Fruit fly (Drosophila melanogaster): ENCODE results near the gene CG15160.

- TF ChIP-seq h (optimal IDR thresholded peaks at IDR 0.05) (no peak), Myc (optimal IDR thresholded peaks at IDR 0.05) (no peak), ttk (optimal IDR thresholded peaks at IDR 0.05) (no peak), psq (optimal IDR thresholded peaks at IDR 0.05) (no peak), insv (optimal IDR thresholded peaks at IDR 0.05) (no peak)
These were observed 8.5 kb downstream of the CG15160 start for dm6 chr2L:18599152-18599551.

All from Kc167 (cell line).